Worm (Caenorhabditis elegans): ENCODE data around the gene cogc-2.

The cogc-2 gene

DNA sequence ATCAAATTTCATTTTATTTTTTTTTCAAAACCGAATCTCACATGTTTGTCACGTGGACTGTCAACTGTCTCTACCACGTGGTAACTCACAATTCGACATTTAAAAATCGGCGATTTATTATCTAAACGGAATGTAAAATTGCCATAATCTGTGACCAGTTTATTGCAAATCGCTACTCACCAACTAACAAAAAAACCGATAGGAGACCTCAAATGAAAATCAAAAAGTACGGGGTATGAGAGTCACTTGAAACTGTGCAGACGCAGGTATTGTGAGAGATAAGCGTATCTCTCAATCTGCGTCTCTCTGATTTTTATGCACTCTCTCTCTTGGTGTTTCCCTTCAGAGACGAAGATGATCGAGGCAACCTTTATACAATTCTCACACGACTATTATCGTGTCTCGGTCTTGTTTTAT, 8.4 kb upstream of the cogc-2 start (continued):
- no peak for TF ChIP-seq nhr-12 (tag; optimal IDR thresholded peaks at IDR 0.05)
- TF ChIP-seq alr-1 (tag; optimal IDR thresholded peaks at IDR 0.05; ENCODE audit: borderline replicate concordance) = no peak
- no peak for TF ChIP-seq unc-30 (tag; optimal IDR thresholded peaks at IDR 0.05)
- TF ChIP-seq nhr-77 (tag; optimal IDR thresholded peaks at IDR 0.05) = peak; percentile 43
- TF ChIP-seq aha-1 (tag; optimal IDR thresholded peaks at IDR 0.05) = no peak
- no peak for TF ChIP-seq dsc-1 (tag; optimal IDR thresholded peaks at IDR 0.05)
- peak; percentile 28 to 74 for TF ChIP-seq lin-35 (GFP tag; optimal IDR thresholded peaks at IDR 0.05)
- peak; percentile 70 for TF ChIP-seq tbx-2 (tag; optimal IDR thresholded peaks at IDR 0.05)
- peak; percentile 88 for TF ChIP-seq lin-14 (GFP tag; optimal IDR thresholded peaks at IDR 0.05)

ce11 chrIV:7046641-7047361, 7.4 kb upstream of the cogc-2 start:
- TF ChIP-seq sox-4 (tag; optimal IDR thresholded peaks at IDR 0.05) (peak; percentile 18), pax-3 (tag; optimal IDR thresholded peaks at IDR 0.05) (peak; percentile 13), nhr-71 (tag; optimal IDR thresholded peaks at IDR 0.05) (peak; percentile 76), mep-1 (tag; optimal IDR thresholded peaks at IDR 0.05) (peak; percentile 46), lin-14 (GFP tag; optimal IDR thresholded peaks at IDR 0.05) (peak; percentile 56), nhr-47 (tag; optimal IDR thresholded peaks at IDR 0.05) (peak; percentile 51), ztf-4 (tag; optimal IDR thresholded peaks at IDR 0.05) (peak; percentile 38), fkh-8 (tag; optimal IDR thresholded peaks at IDR 0.05) (peak; percentile 63), nhr-11 (tag; optimal IDR thresholded peaks at IDR 0.05) (no peak), nhr-19 (GFP tag; conservative IDR thresholded peaks at IDR 0.05) (peak; percentile 96), snu-23 (GFP tag; optimal IDR thresholded peaks at IDR 0.05) (peak; percentile 66), egl-27 (tag; optimal IDR thresholded peaks at IDR 0.05) (no peak), swsn-7 (tag; optimal IDR thresholded peaks at IDR 0.05) (peak; percentile 29), lsy-2 (tag; optimal IDR thresholded peaks at IDR 0.05) (peak in 1 of 2 experiments; percentile 37), grh-1 (GFP tag; IDR thresholded peaks at IDR 0.05) (peak; percentile 33; the same call in 1 of the 2 replicates), pag-3 (tag; optimal IDR thresholded peaks at IDR 0.05; ENCODE audit: borderline replicate concordance, insufficient read depth) (no peak), hlh-4 (tag; optimal IDR thresholded peaks at IDR 0.05) (no peak), nhr-20 (tag; optimal IDR thresholded peaks at IDR 0.05) (peak; percentile 74)

- no peak for TF ChIP-seq unc-30 (tag; optimal IDR thresholded peaks at IDR 0.05)
- TF ChIP-seq ces-1 (GFP tag; optimal IDR thresholded peaks at IDR 0.05) = no peak
- TF ChIP-seq ceh-63 (GFP tag; optimal IDR thresholded peaks at IDR 0.05) = no peak
- TF ChIP-seq ceh-8 (GFP tag; optimal IDR thresholded peaks at IDR 0.05) = peak; percentile 51
- no peak for TF ChIP-seq efl-3 (GFP tag; optimal IDR thresholded peaks at IDR 0.05)
- no peak for TF ChIP-seq lir-3 (tag; optimal IDR thresholded peaks at IDR 0.05; ENCODE audit: poor library complexity)
- no peak for TF ChIP-seq tbx-2 (tag; optimal IDR thresholded peaks at IDR 0.05)
- TF ChIP-seq ceh-90 (tag; optimal IDR thresholded peaks at IDR 0.05) = no peak
- no peak for TF ChIP-seq sup-37 (GFP tag; optimal IDR thresholded peaks at IDR 0.05)
- no peak for TF ChIP-seq fkh-4 (tag; optimal IDR thresholded peaks at IDR 0.05; ENCODE audit: borderline replicate concordance)
- TF ChIP-seq swsn-7 (tag; optimal IDR thresholded peaks at IDR 0.05) = no peak
- TF ChIP-seq elt-3 (tag; optimal IDR thresholded peaks at IDR 0.05) = no peak
- peak; percentile 83 for TF ChIP-seq dsc-1 (tag; optimal IDR thresholded peaks at IDR 0.05)
- no peak for TF ChIP-seq hlh-17 (GFP tag; optimal IDR thresholded peaks at IDR 0.05; ENCODE audit: borderline replicate concordance)
- no peak for TF ChIP-seq zip-4 (GFP tag; optimal IDR thresholded peaks at IDR 0.05)
- peak; percentile 73 for TF ChIP-seq fkh-8 (tag; optimal IDR thresholded peaks at IDR 0.05)
- peak; percentile 9 for TF ChIP-seq nhr-71 (tag; optimal IDR thresholded peaks at IDR 0.05)
- TF ChIP-seq nhr-47 (tag; optimal IDR thresholded peaks at IDR 0.05) = peak; percentile 24
- TF ChIP-seq vab-15 (tag; optimal IDR thresholded peaks at IDR 0.05) = no peak
- no peak for TF ChIP-seq unc-130 (tag; optimal IDR thresholded peaks at IDR 0.05)
- TF ChIP-seq fkh-10 (GFP tag; optimal IDR thresholded peaks at IDR 0.05) = no peak
- no peak for TF ChIP-seq C04F5.9 (tag; optimal IDR thresholded peaks at IDR 0.05)
Measured at ce11 chrIV:7045362-7045936, 6.1 kb upstream of the cogc-2 start.
